Fruit fly (Drosophila melanogaster) whole organism, pupa: ENCODE measurements around the gene dia.

Experiments used
- CG13204 ChIP-seq: fragments of 200-800 bp; sonication (Bioruptor generic); optimal IDR thresholded peaks from 2 replicates; lab custom pipeline; 2018; ENCODE audit warnings: missing biosample characterization, mild to moderate bottlenecking, missing genetic modification characterization, moderate library complexity
- CG14655 ChIP-seq: fragments of 200-800 bp; sonication (Bioruptor generic); optimal IDR thresholded peaks from 3 replicates; lab custom pipeline; 2017; ENCODE audit warnings: mild to moderate bottlenecking, missing biosample characterization, missing genetic modification reagents, missing genetic modification characterization
- CG4496 ChIP-seq: fragments of 200-800 bp; sonication (Bioruptor generic); IDR thresholded peaks from 3 replicates; pipeline ENCODE4 v1.3.6; 2022; ENCODE audit warnings: missing biosample characterization, missing genetic modification characterization

DNA sequence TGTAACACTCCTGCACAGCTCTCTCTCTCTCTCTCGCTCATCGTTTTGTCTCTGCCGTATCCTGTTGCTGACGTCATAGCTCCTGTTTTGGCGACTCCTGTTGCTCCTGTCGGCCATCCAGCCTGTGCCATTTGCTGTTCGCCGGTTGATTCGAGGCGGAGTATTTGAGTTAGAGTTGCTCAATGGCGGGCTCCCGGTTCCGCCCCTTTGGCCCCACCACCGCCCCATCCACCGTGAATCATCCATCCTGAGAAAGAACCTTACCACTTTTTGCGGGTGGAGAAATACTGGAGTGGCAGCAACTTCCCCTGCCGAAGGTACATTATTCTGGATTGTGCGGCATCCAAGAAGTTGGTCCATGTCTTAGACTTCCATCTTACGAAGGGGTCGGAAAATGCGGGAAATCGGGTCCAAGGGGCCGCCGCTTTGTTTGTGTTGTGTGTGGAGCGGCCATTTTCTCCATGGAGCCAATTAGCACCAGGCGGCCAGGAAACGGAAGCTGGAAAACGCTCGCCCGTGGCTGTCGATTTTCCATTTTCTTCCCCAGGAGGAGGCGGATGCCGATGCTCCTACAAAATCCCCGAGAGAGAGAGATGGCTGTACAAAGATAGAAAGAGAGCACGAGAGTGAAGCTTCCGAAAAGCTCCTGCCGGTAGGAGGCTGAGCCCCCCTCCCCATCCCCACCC, 50.7 kb downstream of the dia start:
- no peak for TF ChIP-seq CG14655 (GFP tag; lab: Kevin White, UChicago)
- TF ChIP-seq CG13204 (GFP tag; lab: Kevin White, UChicago) = no peak
- no peak for TF ChIP-seq CG4496
